Worm (Caenorhabditis elegans) whole organism, L3 larva: ENCODE data around the gene pud-3.

Experiments
- egl-27 ChIP-seq: sonication (generic microtip); optimal IDR thresholded peaks from 4 replicates; lab custom pipeline; 2017; ENCODE audit warnings: missing biosample characterization, missing genetic modification reagents, missing genetic modification characterization
- elt-3 ChIP-seq, 3 experiments: fragments of 150-350 bp in 1 of 3; sonication (generic microtip) in 2 of 3; optimal IDR thresholded peaks; 2 replicates in 2 of 3; 4 replicates in 1 of 3; lab custom pipeline; 2014 to 2017; ENCODE audit warnings: missing biosample characterization in 3 of 3, missing genetic modification characterization in 3 of 3
- lin-39 ChIP-seq: fragments of 150-350 bp; optimal IDR thresholded peaks from 2 replicates; lab custom pipeline; 2018; ENCODE audit warnings: missing biosample characterization, missing genetic modification reagents, missing genetic modification characterization
- nhr-11 ChIP-seq: fragments of 150-350 bp; optimal IDR thresholded peaks from 2 replicates; lab custom pipeline; 2014; ENCODE audit warnings: missing biosample characterization, missing genetic modification characterization
- nhr-25 ChIP-seq: sonication (generic microtip); optimal IDR thresholded peaks from 2 replicates; lab custom pipeline; 2017; ENCODE audit warnings: missing biosample characterization, missing genetic modification characterization
- nhr-43 ChIP-seq: sonication (generic microtip); optimal IDR thresholded peaks from 2 replicates; lab custom pipeline; 2016; ENCODE audit warnings: mild to moderate bottlenecking, missing genetic modification characterization, missing compliant biosample characterization; ENCODE audit not compliant: poor library complexity, severe bottlenecking
- nhr-77 ChIP-seq: fragments of 150-350 bp; optimal IDR thresholded peaks from 2 replicates; lab custom pipeline; 2014; ENCODE audit warnings: missing biosample characterization, missing genetic modification characterization
- pha-4 ChIP-seq: fragments of 150-350 bp; optimal IDR thresholded peaks from 2 replicates; lab custom pipeline; 2014; ENCODE audit warnings: missing biosample characterization, missing genetic modification reagents, missing genetic modification characterization
- snpc-4 ChIP-seq: fragments of 150-350 bp; optimal IDR thresholded peaks from 2 replicates; lab custom pipeline; 2014; ENCODE audit warnings: missing biosample characterization, missing genetic modification characterization
- zag-1 ChIP-seq: fragments of 150-350 bp; optimal IDR thresholded peaks from 2 replicates; lab custom pipeline; 2014; ENCODE audit warnings: missing biosample characterization, missing genetic modification characterization
- ztf-4 ChIP-seq: fragments of 150-350 bp; optimal IDR thresholded peaks from 2 replicates; lab custom pipeline; 2014; ENCODE audit warnings: missing biosample characterization, missing genetic modification characterization

DNA sequence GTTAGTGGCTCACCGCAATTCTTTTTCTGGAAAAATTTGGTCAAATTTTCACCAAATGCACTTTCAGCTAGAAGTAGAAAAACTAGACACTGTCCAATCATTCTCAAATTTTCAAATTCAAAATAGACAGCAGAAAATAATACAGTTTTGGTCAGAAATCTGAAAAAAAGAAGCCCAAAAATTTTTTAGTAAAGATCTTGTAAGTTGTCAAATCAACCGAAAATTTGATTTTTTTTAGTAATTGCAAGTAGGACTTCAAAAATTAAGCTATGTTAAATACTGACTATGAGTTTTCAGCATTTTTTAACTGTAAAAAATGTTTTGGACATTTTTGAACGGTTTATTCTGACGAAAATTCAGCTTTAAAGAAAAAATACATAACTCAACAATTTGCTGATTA lies 24.0 kb downstream of the pud-3 start, which contains the start of gene Y19D10B.8:
- no peak for TF ChIP-seq zag-1 (tag; lab: Kevin White, UChicago)
- TF ChIP-seq egl-27 (tag; lab: Kevin White, UChicago) = no peak
- TF ChIP-seq lin-39 (tag; lab: Kevin White, UChicago) = no peak
- TF ChIP-seq ztf-4 (tag; lab: Kevin White, UChicago) = no peak
- no peak for TF ChIP-seq nhr-43 (tag; lab: Kevin White, UChicago)
- no peak for TF ChIP-seq nhr-11
- TF ChIP-seq pha-4 = no peak
- no peak for TF ChIP-seq nhr-25 (tag; lab: Kevin White, UChicago)
- TF ChIP-seq snpc-4 = no peak
- no peak for TF ChIP-seq nhr-77
- no peak for TF ChIP-seq elt-3 (tag; optimal IDR thresholded peaks at IDR 0.05; lab: Kevin White, UChicago)
